Fruit fly (Drosophila melanogaster): Measurements from ENCODE around the gene CG2076.

- TF ChIP-seq pan (optimal IDR thresholded peaks at IDR 0.05) (no peak), Jra (GFP tag; optimal IDR thresholded peaks at IDR 0.05) (no peak), GATAd (GFP tag; optimal IDR thresholded peaks at IDR 0.05) (no peak), Dfd (GFP tag; optimal IDR thresholded peaks at IDR 0.05) (no peak), dsf (GFP tag; optimal IDR thresholded peaks at IDR 0.05; ENCODE audit: borderline replicate concordance) (no peak), psq (GFP tag; optimal IDR thresholded peaks at IDR 0.05) (no peak), br (GFP tag; optimal IDR thresholded peaks at IDR 0.05) (no peak), h (GFP tag; optimal IDR thresholded peaks at IDR 0.05) (no peak), usp (GFP tag; optimal IDR thresholded peaks at IDR 0.05) (no peak), lola (GFP tag; optimal IDR thresholded peaks at IDR 0.05) (no peak), sage (GFP tag; optimal IDR thresholded peaks at IDR 0.05) (no peak), fru (GFP tag; optimal IDR thresholded peaks at IDR 0.05) (no peak), sv (GFP tag; optimal IDR thresholded peaks at IDR 0.05) (no peak), OdsH (GFP tag; optimal IDR thresholded peaks at IDR 0.05) (no peak)
Measured at dm6 chrX:11108845-11109450, 18.9 kb downstream of the CG2076 start.
